Worm (Caenorhabditis elegans) whole organism, L4 larva: ENCODE data around the gene gcy-22.

Source experiments
- D1046.2 ChIP-seq: fragments of 200-800 bp; sonication (Bioruptor generic); IDR thresholded peaks from 2 replicates; pipeline ENCODE4 v1.3.6; 2022; ENCODE audit warnings: missing genetic modification characterization, missing compliant biosample characterization
- F44E2.7 ChIP-seq: fragments of 200-800 bp; sonication (Bioruptor generic); IDR thresholded peaks from 2 replicates; pipeline ENCODE4 v2.1.2; 2022; ENCODE audit warnings: missing genetic modification characterization, missing compliant biosample characterization
- F49E8.2 ChIP-seq: sonication (generic microtip); optimal IDR thresholded peaks from 2 replicates; lab custom pipeline; 2016; ENCODE audit warnings: missing compliant biosample characterization, mild to moderate bottlenecking, missing genetic modification characterization, borderline replicate concordance
- Y48G9A.11 ChIP-seq: fragments of 200-800 bp; sonication (Bioruptor generic); IDR thresholded peaks from 2 replicates; pipeline ENCODE4 v1.3.6; 2022; ENCODE audit warnings: missing genetic modification reagents, missing genetic modification characterization, missing compliant biosample characterization
- aha-1 ChIP-seq: fragments of 150-350 bp; peaks from one replicate; lab custom pipeline; 2014; ENCODE audit warnings: missing biosample characterization, missing genetic modification characterization
- aly-2 ChIP-seq: sonication (generic microtip); optimal IDR thresholded peaks from 2 replicates; lab custom pipeline; 2018; ENCODE audit warnings: missing biosample characterization, missing genetic modification characterization
- attf-4 ChIP-seq: sonication (generic microtip); optimal IDR thresholded peaks from 3 replicates; lab custom pipeline; 2017; ENCODE audit warnings: missing biosample characterization, missing genetic modification characterization
- ceh-20 ChIP-seq: fragments of 200-800 bp; sonication (Bioruptor generic); IDR thresholded peaks from 2 replicates; pipeline ENCODE4 v1.3.6; 2022; ENCODE audit warnings: missing genetic modification reagents, missing genetic modification characterization, missing compliant biosample characterization
- ceh-28 ChIP-seq: fragments of 150-350 bp; optimal IDR thresholded peaks from 2 replicates; lab custom pipeline; 2014; ENCODE audit warnings: missing biosample characterization, missing genetic modification reagents, missing genetic modification characterization
- ceh-32 ChIP-seq: sonication (generic microtip); optimal IDR thresholded peaks from 2 replicates; lab custom pipeline; 2016; ENCODE audit warnings: mild to moderate bottlenecking, missing genetic modification characterization, missing compliant biosample characterization; ENCODE audit not compliant: poor library complexity
- ceh-44 ChIP-seq: fragments of 200-800 bp; sonication (Bioruptor generic); IDR thresholded peaks from 2 replicates; pipeline ENCODE4 v1.3.6; 2022; ENCODE audit warnings: missing genetic modification reagents, missing genetic modification characterization, missing compliant biosample characterization
- ceh-82 ChIP-seq: sonication (generic microtip); optimal IDR thresholded peaks from 2 replicates; lab custom pipeline; 2017; ENCODE audit warnings: missing biosample characterization, missing genetic modification characterization
- cey-2 ChIP-seq: sonication (generic microtip); optimal IDR thresholded peaks from 3 replicates; lab custom pipeline; 2017; ENCODE audit warnings: missing genetic modification characterization, mild to moderate bottlenecking, missing compliant biosample characterization, antibody characterized with exemption, borderline replicate concordance; ENCODE audit not compliant: insufficient read depth
- ctbp-1 ChIP-seq: fragments of 200-800 bp; sonication (Bioruptor generic); IDR thresholded peaks from 2 replicates; pipeline ENCODE4 v1.3.6; 2022; ENCODE audit warnings: missing genetic modification reagents, missing genetic modification characterization, missing compliant biosample characterization
- dmd-6 ChIP-seq: fragments of 200-800 bp; sonication (Bioruptor generic); IDR thresholded peaks from 2 replicates; pipeline ENCODE4 v1.3.6; 2022; ENCODE audit warnings: missing genetic modification reagents, missing genetic modification characterization, missing compliant biosample characterization
- dmd-8 ChIP-seq: fragments of 200-800 bp; sonication (Bioruptor generic); IDR thresholded peaks from 2 replicates; pipeline ENCODE4 v1.3.6; 2022; ENCODE audit warnings: missing genetic modification characterization, missing compliant biosample characterization
- dmd-9 ChIP-seq: fragments of 200-800 bp; sonication (Bioruptor generic); IDR thresholded peaks from 2 replicates; pipeline ENCODE4 v1.3.6; 2022; ENCODE audit warnings: missing genetic modification reagents, missing genetic modification characterization, missing compliant biosample characterization
- dpl-1 ChIP-seq: fragments of 150-350 bp; optimal IDR thresholded peaks from 2 replicates; lab custom pipeline; 2014; ENCODE audit warnings: missing biosample characterization, missing genetic modification reagents, missing genetic modification characterization
- dve-1 ChIP-seq: sonication (generic microtip); optimal IDR thresholded peaks from 2 replicates; lab custom pipeline; 2017; ENCODE audit warnings: antibody characterized with exemption, mild to moderate bottlenecking, missing genetic modification characterization, missing compliant biosample characterization; ENCODE audit not compliant: insufficient read depth
- egl-43 ChIP-seq: fragments of 200-800 bp; sonication (Bioruptor generic); IDR thresholded peaks from 2 replicates; pipeline ENCODE4 v1.3.6; 2022; ENCODE audit warnings: missing genetic modification reagents, missing genetic modification characterization, missing compliant biosample characterization
- lim-7 ChIP-seq: fragments of 200-800 bp; sonication (Bioruptor generic); IDR thresholded peaks from 2 replicates; pipeline ENCODE4 v1.3.6; 2022; ENCODE audit warnings: missing genetic modification characterization, missing compliant biosample characterization
- lin-1 ChIP-seq: fragments of 200-800 bp; sonication (Bioruptor generic); IDR thresholded peaks from 2 replicates; pipeline ENCODE4 v1.3.6; 2022; ENCODE audit warnings: missing genetic modification reagents, missing genetic modification characterization, missing compliant biosample characterization
- lsy-2 ChIP-seq, 2 experiments: fragments of 150-350 bp in 1 of 2; sonication (generic microtip) in 1 of 2; optimal IDR thresholded peaks; 2 replicates each; lab custom pipeline; 2014 to 2017; ENCODE audit warnings: missing biosample characterization in 2 of 2, missing genetic modification characterization in 2 of 2
- madf-9 ChIP-seq: fragments of 200-800 bp; sonication (Bioruptor generic); conservative IDR thresholded peaks from 2 replicates; pipeline ENCODE4 v1.3.6; 2022; ENCODE audit warnings: missing genetic modification reagents, missing genetic modification characterization, missing compliant biosample characterization
- mdl-1 ChIP-seq, 2 experiments: fragments of 150-350 bp in 1 of 2; sonication (generic microtip) in 1 of 2; optimal IDR thresholded peaks; 2 replicates each; lab custom pipeline; 2014 to 2017; ENCODE audit warnings: missing biosample characterization in 2 of 2, missing genetic modification characterization in 2 of 2
- mdt-29 ChIP-seq: fragments of 200-800 bp; sonication (Bioruptor generic); IDR thresholded peaks from 2 replicates; pipeline ENCODE4 v1.3.6; 2022; ENCODE audit warnings: missing genetic modification reagents, missing genetic modification characterization, missing compliant biosample characterization
- mep-1 ChIP-seq: fragments of 150-350 bp; sonication (generic microtip); optimal IDR thresholded peaks from 3 replicates; lab custom pipeline; 2014; ENCODE audit warnings: missing biosample characterization, missing genetic modification characterization
- mes-2 ChIP-seq: sonication (generic microtip); optimal IDR thresholded peaks from 2 replicates; lab custom pipeline; 2016; ENCODE audit warnings: missing genotype, mild to moderate bottlenecking, missing genetic modification characterization, missing compliant biosample characterization; ENCODE audit not compliant: poor library complexity, severe bottlenecking
- mxl-2 ChIP-seq: fragments of 200-800 bp; sonication (Bioruptor generic); conservative IDR thresholded peaks from 2 replicates; pipeline ENCODE4 v1.3.6; 2022; ENCODE audit warnings: missing genetic modification reagents, missing genetic modification characterization, missing compliant biosample characterization
- nhr-11 ChIP-seq: fragments of 150-350 bp; optimal IDR thresholded peaks from 2 replicates; lab custom pipeline; 2014; ENCODE audit warnings: missing biosample characterization, missing genetic modification characterization
- nhr-111 ChIP-seq: fragments of 200-800 bp; sonication (Bioruptor generic); optimal IDR thresholded peaks from 2 replicates; lab custom pipeline; 2018; ENCODE audit warnings: mild to moderate bottlenecking, missing genetic modification characterization, missing compliant biosample characterization
- nhr-25 ChIP-seq: sonication (generic microtip); optimal IDR thresholded peaks from 2 replicates; lab custom pipeline; 2017; ENCODE audit warnings: missing genetic modification characterization, mild to moderate bottlenecking, missing compliant biosample characterization, antibody characterized with exemption, moderate library complexity, borderline replicate concordance; ENCODE audit not compliant: insufficient read depth
- nhr-28 ChIP-seq: fragments of 150-350 bp; optimal IDR thresholded peaks from 2 replicates; lab custom pipeline; 2014; ENCODE audit warnings: missing biosample characterization, missing genetic modification characterization
- nhr-6 ChIP-seq: fragments of 150-350 bp; optimal IDR thresholded peaks from 2 replicates; lab custom pipeline; 2014; ENCODE audit warnings: missing biosample characterization, missing genetic modification characterization
- nhr-76 ChIP-seq: fragments of 150-350 bp; optimal IDR thresholded peaks from 2 replicates; lab custom pipeline; 2014; ENCODE audit warnings: missing biosample characterization, missing genetic modification characterization
- pha-4 ChIP-seq, 2 experiments: fragments of 150-350 bp in 1 of 2; fragments of 200-800 bp in 1 of 2; sonication (Bioruptor generic) in 1 of 2; IDR thresholded peaks in 1 of 2; optimal IDR thresholded peaks in 1 of 2; 2 replicates each; pipeline versions ENCODE4 v1.3.6 to Lab custom; 2014 to 2022; ENCODE audit warnings: missing genetic modification characterization in 2 of 2, missing genetic modification reagents in 2 of 2, missing biosample characterization in 1 of 2, missing compliant biosample characterization in 1 of 2
- pqm-1 ChIP-seq: sonication (generic microtip); optimal IDR thresholded peaks from 2 replicates; lab custom pipeline; 2017; ENCODE audit warnings: missing biosample characterization, missing genetic modification characterization
- set-16 ChIP-seq: fragments of 200-800 bp; sonication (Bioruptor generic); IDR thresholded peaks from 2 replicates; pipeline ENCODE4 v1.3.6; 2022; ENCODE audit warnings: missing genetic modification reagents, missing genetic modification characterization, missing compliant biosample characterization
- snpc-1.2 ChIP-seq: fragments of 200-800 bp; sonication (Bioruptor generic); IDR thresholded peaks from 2 replicates; pipeline ENCODE4 v1.3.6; 2022; ENCODE audit warnings: missing genetic modification reagents, missing genetic modification characterization, missing compliant biosample characterization
- snpc-4 ChIP-seq: fragments of 150-350 bp; optimal IDR thresholded peaks from 2 replicates; lab custom pipeline; 2014; ENCODE audit warnings: missing biosample characterization, missing genetic modification characterization
- spr-3 ChIP-seq: fragments of 200-800 bp; sonication (Bioruptor generic); optimal IDR thresholded peaks from 2 replicates; lab custom pipeline; 2018; ENCODE audit warnings: mild to moderate bottlenecking, missing genetic modification characterization, missing compliant biosample characterization
- tag-97 ChIP-seq: fragments of 200-800 bp; sonication (Bioruptor generic); IDR thresholded peaks from 2 replicates; pipeline ENCODE4 v1.3.6; 2022; ENCODE audit warnings: missing genetic modification characterization, missing compliant biosample characterization
- unc-130 ChIP-seq: sonication (generic microtip); optimal IDR thresholded peaks from 2 replicates; lab custom pipeline; 2016; ENCODE audit warnings: missing genetic modification reagents, missing genetic modification characterization, missing compliant biosample characterization
- vab-7 ChIP-seq: fragments of 200-800 bp; sonication (Bioruptor generic); IDR thresholded peaks from 2 replicates; pipeline ENCODE4 v1.3.6; 2022; ENCODE audit warnings: missing genetic modification reagents, missing genetic modification characterization, missing compliant biosample characterization
- zag-1 ChIP-seq: fragments of 150-350 bp; optimal IDR thresholded peaks from 2 replicates; lab custom pipeline; 2014; ENCODE audit warnings: missing biosample characterization, missing genetic modification characterization
- zfp-3 ChIP-seq: fragments of 200-800 bp; sonication (Bioruptor generic); conservative IDR thresholded peaks from 2 replicates; pipeline ENCODE4 v1.3.6; 2022; ENCODE audit warnings: missing genetic modification reagents, missing genetic modification characterization, missing compliant biosample characterization
- zip-11 ChIP-seq: fragments of 200-800 bp; sonication (Bioruptor generic); IDR thresholded peaks from 2 replicates; pipeline ENCODE4 v1.3.6; 2022; ENCODE audit warnings: missing genetic modification characterization, missing compliant biosample characterization
- zip-2 ChIP-seq: fragments of 150-350 bp; optimal IDR thresholded peaks from 2 replicates; lab custom pipeline; 2014; ENCODE audit warnings: missing biosample characterization, missing genetic modification characterization
- ztf-11 ChIP-seq: fragments of 150-350 bp; optimal IDR thresholded peaks from 2 replicates; lab custom pipeline; 2014; ENCODE audit warnings: missing biosample characterization, missing genetic modification characterization

Gene gcy-22

ce11 chrV:20845524-20846208 is 20.8 kb upstream of the gcy-22 start, which contains the start of the genes F31D4.2 and fkb-6 (continued):
- TF ChIP-seq ceh-32 (tag; lab: Kevin White, UChicago) (no peak), aha-1 (tag; lab: Kevin White, UChicago) (peak; percentile 96), egl-43 (GFP tag; lab: Robert Waterston, UW) (peak; percentile 39; the same call in 1 of the 2 replicates), nhr-76 (no peak), ceh-44 (no peak), ztf-11 (tag; lab: Kevin White, UChicago) (no peak), unc-130 (GFP tag; lab: Kevin White, UChicago) (no peak), F49E8.2 (tag; lab: Kevin White, UChicago) (peak; percentile 35), zip-2 (no peak), tag-97 (GFP tag; lab: Robert Waterston, UW) (no peak), aly-2 (tag; lab: Kevin White, UChicago) (no peak), nhr-111 (no peak), dmd-6 (GFP tag; lab: Robert Waterston, UW) (peak; percentile 52), mdt-29 (GFP tag; lab: Robert Waterston, UW) (peak; percentile 74), zag-1 (tag; lab: Kevin White, UChicago) (no peak), dpl-1 (peak; percentile 71), nhr-28 (peak; percentile 61), nhr-6 (tag; lab: Kevin White, UChicago) (peak; percentile 27), mxl-2 (GFP tag; lab: Robert Waterston, UW) (no peak), ceh-20 (peak; percentile 49), nhr-11 (tag; lab: Kevin White, UChicago) (peak; percentile 8), ctbp-1 (GFP tag; lab: Robert Waterston, UW) (0 out of 2 replicates have a peak, but pooled peaks have one; percentile 26), attf-4 (tag; lab: Kevin White, UChicago) (no peak), ceh-82 (tag; lab: Kevin White, UChicago) (no peak), dmd-8 (GFP tag; lab: Robert Waterston, UW) (no peak), snpc-1.2 (0 out of 2 replicates have a peak, but pooled peaks have one; percentile 43), vab-7 (GFP tag; lab: Robert Waterston, UW) (no peak), dmd-9 (no peak), set-16 (GFP tag; lab: Robert Waterston, UW) (no peak), spr-3 (GFP tag; lab: Kevin White, UChicago) (no peak), D1046.2 (GFP tag; lab: Robert Waterston, UW) (no peak), Y48G9A.11 (GFP tag; lab: Robert Waterston, UW) (0 out of 2 replicates have a peak, but pooled peaks have one; percentile 5), nhr-25 (tag; lab: Kevin White, UChicago) (no peak), pha-4 (GFP tag; IDR thresholded peaks at IDR 0.05; lab: Robert Waterston, UW) (no peak), pha-4 (tag; optimal IDR thresholded peaks at IDR 0.05; lab: Kevin White, UChicago) (peak; percentile 47), lim-7 (no peak), lin-1 (GFP tag; lab: Robert Waterston, UW) (0 out of 2 replicates have a peak, but pooled peaks have one; percentile 30), F44E2.7 (GFP tag; lab: Robert Waterston, UW) (no peak), ceh-28 (tag; lab: Kevin White, UChicago) (peak; percentile 22), snpc-4 (no peak), mep-1 (tag; lab: Kevin White, UChicago) (peak; percentile 68), zip-11 (GFP tag; lab: Robert Waterston, UW) (no peak), madf-9 (no peak), cey-2 (tag; lab: Kevin White, UChicago) (no peak), mes-2 (tag; lab: Kevin White, UChicago) (peak; percentile 81), mdl-1 (tag; optimal IDR thresholded peaks at IDR 0.05; lab: Kevin White, UChicago) (no peak), dve-1 (tag; lab: Kevin White, UChicago) (peak; percentile 75), zfp-3 (GFP tag; lab: Robert Waterston, UW) (0 out of 2 replicates have a peak, but pooled peaks have one; percentile 38), lsy-2 (tag; optimal IDR thresholded peaks at IDR 0.05; lab: Kevin White, UChicago) (peak; percentile 89 to 98), pqm-1 (tag; lab: Kevin White, UChicago) (no peak)
